1 fruit fly cellular context compared by ENCODE assay signal in genomic region chr3R:20955932-20956636, dm6.
TF ChIP-seq lines count a peak whose summit lies in the region.

No protein-coding gene starts in this region.

TF ChIP-seq in whole organism, embryonic, 481 proteins besides CTCF, POLR2A, EP300 and RAD21 (continued from another document and continues in another):
- no peak for TF ChIP-seq CG17328 (GFP tag; IDR thresholded peaks at IDR 0.05; lab: Robert Waterston, UW)
- no peak for TF ChIP-seq crp (GFP tag; optimal IDR thresholded peaks at IDR 0.05; lab: Kevin White, UChicago)
- no peak for TF ChIP-seq CG13287 (GFP tag; IDR thresholded peaks at IDR 0.05; lab: Robert Waterston, UW; ENCODE audit: partially characterized antibody)
- peak; percentile 50 for TF ChIP-seq CG18599 (GFP tag; optimal IDR thresholded peaks at IDR 0.05; lab: Kevin White, UChicago)
- TF ChIP-seq CG17359 (tag; optimal IDR thresholded peaks at IDR 0.05; lab: Kevin White, UChicago): no peak
- no peak for TF ChIP-seq Spps (tag; optimal IDR thresholded peaks at IDR 0.05; lab: Kevin White, UChicago)
- no peak for TF ChIP-seq CG11085 (GFP tag; IDR thresholded peaks at IDR 0.05; lab: Robert Waterston, UW)
- no peak for TF ChIP-seq PHDP (tag; optimal IDR thresholded peaks at IDR 0.05; lab: Kevin White, UChicago)
- TF ChIP-seq esg (GFP tag; conservative IDR thresholded peaks at IDR 0.05; lab: Robert Waterston, UW): no peak
- no peak for TF ChIP-seq CG17568 (GFP tag; optimal IDR thresholded peaks at IDR 0.05; lab: Kevin White, UChicago)
- no peak for TF ChIP-seq Kr (GFP tag; optimal IDR thresholded peaks at IDR 0.05; lab: Kevin White, UChicago)
- TF ChIP-seq jigr1 (GFP tag; IDR thresholded peaks at IDR 0.05; lab: Robert Waterston, UW): no peak
- TF ChIP-seq Med (GFP tag; lab: Kevin White, UChicago): peak; percentile 85
- no peak for TF ChIP-seq gt (GFP tag; IDR thresholded peaks at IDR 0.05; lab: Robert Waterston, UW)
- no peak for TF ChIP-seq nom (GFP tag; optimal IDR thresholded peaks at IDR 0.05; lab: Kevin White, UChicago)
- no peak for TF ChIP-seq Awh (GFP tag; IDR thresholded peaks at IDR 0.05; lab: Robert Waterston, UW)
- TF ChIP-seq CG3726 (GFP tag; IDR thresholded peaks at IDR 0.05; lab: Robert Waterston, UW): no peak
- TF ChIP-seq CG4730 (GFP tag; IDR thresholded peaks at IDR 0.05; lab: Robert Waterston, UW): no peak
- TF ChIP-seq trh (GFP tag; optimal IDR thresholded peaks at IDR 0.05; lab: Kevin White, UChicago): no peak
- TF ChIP-seq gsb (GFP tag; IDR thresholded peaks at IDR 0.05; lab: Robert Waterston, UW): no peak
- TF ChIP-seq CG3838 (GFP tag; optimal IDR thresholded peaks at IDR 0.05; lab: Kevin White, UChicago): no peak
- TF ChIP-seq CG12769 (tag; optimal IDR thresholded peaks at IDR 0.05; lab: Kevin White, UChicago): peak; percentile 7
- TF ChIP-seq CG9932 (GFP tag; IDR thresholded peaks at IDR 0.05; lab: Robert Waterston, UW): 0 out of 2 replicates have a peak, but pooled peaks have one; percentile 5
- no peak for TF ChIP-seq vfl (GFP tag; optimal IDR thresholded peaks at IDR 0.05; lab: Kevin White, UChicago)
- TF ChIP-seq CG7372 (GFP tag; IDR thresholded peaks at IDR 0.05; lab: Robert Waterston, UW): no peak
- no peak for TF ChIP-seq CG43689 (GFP tag; IDR thresholded peaks at IDR 0.05; lab: Robert Waterston, UW)
- TF ChIP-seq hbn (GFP tag; IDR thresholded peaks at IDR 0.05; lab: Robert Waterston, UW; ENCODE audit: partially characterized antibody): no peak
- TF ChIP-seq onecut (GFP tag; IDR thresholded peaks at IDR 0.05; lab: Robert Waterston, UW): peak; percentile 95
- no peak for TF ChIP-seq CG10147 (GFP tag; optimal IDR thresholded peaks at IDR 0.05; lab: Kevin White, UChicago)
- no peak for TF ChIP-seq fu2 (GFP tag; optimal IDR thresholded peaks at IDR 0.05; lab: Kevin White, UChicago)
- TF ChIP-seq Xbp1 (GFP tag; optimal IDR thresholded peaks at IDR 0.05; lab: Kevin White, UChicago): no peak
- no peak for TF ChIP-seq CG1647 (GFP tag; optimal IDR thresholded peaks at IDR 0.05; lab: Kevin White, UChicago)
- no peak for TF ChIP-seq vnd (GFP tag; IDR thresholded peaks at IDR 0.05; lab: Robert Waterston, UW; ENCODE audit: partially characterized antibody)
- no peak for TF ChIP-seq ERR (GFP tag; optimal IDR thresholded peaks at IDR 0.05; lab: Kevin White, UChicago)
- TF ChIP-seq CG34224 (GFP tag; IDR thresholded peaks at IDR 0.05; lab: Robert Waterston, UW; ENCODE audit: partially characterized antibody): no peak
- no peak for TF ChIP-seq ftz-f1 (GFP tag; optimal IDR thresholded peaks at IDR 0.05; lab: Kevin White, UChicago)
- peak; percentile 4 for TF ChIP-seq CG7839 (tag; optimal IDR thresholded peaks at IDR 0.05; lab: Kevin White, UChicago)
- no peak for TF ChIP-seq org-1 (GFP tag; optimal IDR thresholded peaks at IDR 0.05; lab: Kevin White, UChicago)
- no peak for TF ChIP-seq az2 (GFP tag; optimal IDR thresholded peaks at IDR 0.05; lab: Kevin White, UChicago)
- TF ChIP-seq CG32767 (GFP tag; IDR thresholded peaks at IDR 0.05; lab: Robert Waterston, UW): no peak
- TF ChIP-seq CG14710 (tag; optimal IDR thresholded peaks at IDR 0.05; lab: Kevin White, UChicago): no peak
- TF ChIP-seq kah (GFP tag; optimal IDR thresholded peaks at IDR 0.05; lab: Kevin White, UChicago): no peak
- TF ChIP-seq ato (GFP tag; IDR thresholded peaks at IDR 0.05; lab: Robert Waterston, UW; ENCODE audit: partially characterized antibody): no peak
- TF ChIP-seq abd-A (tag; optimal IDR thresholded peaks at IDR 0.05; lab: Kevin White, UChicago): no peak
- no peak for TF ChIP-seq salm (tag; optimal IDR thresholded peaks at IDR 0.05; lab: Kevin White, UChicago)
- TF ChIP-seq chif (GFP tag; optimal IDR thresholded peaks at IDR 0.05; lab: Kevin White, UChicago): no peak
- TF ChIP-seq zf30C (GFP tag; optimal IDR thresholded peaks at IDR 0.05; lab: Kevin White, UChicago): no peak
- TF ChIP-seq CG6689 (GFP tag; IDR thresholded peaks at IDR 0.05; lab: Robert Waterston, UW): no peak
- TF ChIP-seq bcd (GFP tag; optimal IDR thresholded peaks at IDR 0.05; lab: Kevin White, UChicago): no peak
- no peak for TF ChIP-seq yki (optimal IDR thresholded peaks at IDR 0.05; lab: Kevin White, UChicago)
- TF ChIP-seq Fer2 (tag; optimal IDR thresholded peaks at IDR 0.05; lab: Kevin White, UChicago): no peak
- no peak for TF ChIP-seq CG11247 (GFP tag; IDR thresholded peaks at IDR 0.05; lab: Robert Waterston, UW)
- no peak for TF ChIP-seq CHES-1-like (GFP tag; optimal IDR thresholded peaks at IDR 0.05; lab: Kevin White, UChicago)
- TF ChIP-seq bsh (GFP tag; optimal IDR thresholded peaks at IDR 0.05; lab: Kevin White, UChicago): no peak
- no peak for TF ChIP-seq B-H2 (GFP tag; optimal IDR thresholded peaks at IDR 0.05; lab: Kevin White, UChicago)
- no peak for TF ChIP-seq ro (GFP tag; IDR thresholded peaks at IDR 0.05; lab: Robert Waterston, UW)
- TF ChIP-seq CG8359 (GFP tag; optimal IDR thresholded peaks at IDR 0.05; lab: Kevin White, UChicago; ENCODE audit: borderline replicate concordance): no peak
- no peak for TF ChIP-seq pan (optimal IDR thresholded peaks at IDR 0.05; lab: Kevin White, UChicago)
- TF ChIP-seq pan (GFP tag; optimal IDR thresholded peaks at IDR 0.05 in 1 of 2, IDR thresholded peaks at IDR 0.05 in 1 of 2): no peak
- peak; percentile 20 for TF ChIP-seq grau (tag; optimal IDR thresholded peaks at IDR 0.05; lab: Kevin White, UChicago)
- TF ChIP-seq luna (GFP tag; optimal IDR thresholded peaks at IDR 0.05; lab: Kevin White, UChicago): no peak
- no peak for TF ChIP-seq fd3F (GFP tag; optimal IDR thresholded peaks at IDR 0.05; lab: Kevin White, UChicago)
- no peak for TF ChIP-seq CG18262 (tag; optimal IDR thresholded peaks at IDR 0.05; lab: Kevin White, UChicago)
- TF ChIP-seq CG11398 (GFP tag; optimal IDR thresholded peaks at IDR 0.05; lab: Kevin White, UChicago): no peak
- peak; percentile 18 for TF ChIP-seq NfI (GFP tag; optimal IDR thresholded peaks at IDR 0.05; lab: Kevin White, UChicago)
- TF ChIP-seq Trl (optimal IDR thresholded peaks at IDR 0.05; lab: Kevin White, UChicago): no peak
- no peak for TF ChIP-seq Trl (GFP tag; optimal IDR thresholded peaks at IDR 0.05; lab: Kevin White, UChicago)
- no peak for TF ChIP-seq Taf1 (GFP tag; IDR thresholded peaks at IDR 0.05; lab: Robert Waterston, UW)
- no peak for TF ChIP-seq Ssrp (tag; optimal IDR thresholded peaks at IDR 0.05; lab: Kevin White, UChicago)
- TF ChIP-seq CG13296 (GFP tag; optimal IDR thresholded peaks at IDR 0.05; lab: Kevin White, UChicago): no peak
- TF ChIP-seq CG16863 (GFP tag; optimal IDR thresholded peaks at IDR 0.05; lab: Kevin White, UChicago): no peak
- TF ChIP-seq CG16815 (GFP tag; optimal IDR thresholded peaks at IDR 0.05; lab: Kevin White, UChicago): no peak
- no peak for TF ChIP-seq br (optimal IDR thresholded peaks at IDR 0.05; lab: Kevin White, UChicago)
- TF ChIP-seq CG6854 (GFP tag; optimal IDR thresholded peaks at IDR 0.05; lab: Kevin White, UChicago): no peak
- no peak for TF ChIP-seq CG31388 (GFP tag; optimal IDR thresholded peaks at IDR 0.05; lab: Kevin White, UChicago)
- TF ChIP-seq CG12659 (GFP tag; optimal IDR thresholded peaks at IDR 0.05; lab: Kevin White, UChicago): no peak
- no peak for TF ChIP-seq wor (GFP tag; IDR thresholded peaks at IDR 0.05; lab: Robert Waterston, UW)
- TF ChIP-seq lmd (GFP tag; IDR thresholded peaks at IDR 0.05; lab: Robert Waterston, UW): no peak
- TF ChIP-seq slou (GFP tag; optimal IDR thresholded peaks at IDR 0.05; lab: Kevin White, UChicago): no peak
- no peak for TF ChIP-seq pho (GFP tag; optimal IDR thresholded peaks at IDR 0.05; lab: Kevin White, UChicago)
- no peak for TF ChIP-seq CG15269 (tag; optimal IDR thresholded peaks at IDR 0.05; lab: Kevin White, UChicago)
- TF ChIP-seq CG15514 (GFP tag; optimal IDR thresholded peaks at IDR 0.05; lab: Kevin White, UChicago): peak; percentile 1
- TF ChIP-seq CG8281 (tag; optimal IDR thresholded peaks at IDR 0.05; lab: Kevin White, UChicago): no peak
- no peak for TF ChIP-seq Deaf1 (tag; optimal IDR thresholded peaks at IDR 0.05; lab: Kevin White, UChicago)
- no peak for TF ChIP-seq caup (GFP tag; optimal IDR thresholded peaks at IDR 0.05; lab: Kevin White, UChicago; ENCODE audit: severe bottlenecking)
- TF ChIP-seq dmrt11E (tag; optimal IDR thresholded peaks at IDR 0.05; lab: Kevin White, UChicago): no peak
- TF ChIP-seq jing (GFP tag; optimal IDR thresholded peaks at IDR 0.05; lab: Kevin White, UChicago): no peak
- no peak for TF ChIP-seq sd (tag; optimal IDR thresholded peaks at IDR 0.05; lab: Kevin White, UChicago)
- no peak for TF ChIP-seq Asciz (GFP tag; optimal IDR thresholded peaks at IDR 0.05; lab: Kevin White, UChicago)
- TF ChIP-seq unc-4 (GFP tag; IDR thresholded peaks at IDR 0.05; lab: Robert Waterston, UW; ENCODE audit: partially characterized antibody): no peak
- TF ChIP-seq CG12104 (GFP tag; optimal IDR thresholded peaks at IDR 0.05; lab: Kevin White, UChicago): no peak
- no peak for TF ChIP-seq aop (GFP tag; IDR thresholded peaks at IDR 0.05; lab: Robert Waterston, UW)
- TF ChIP-seq CG10366 (GFP tag; IDR thresholded peaks at IDR 0.05; lab: Robert Waterston, UW): no peak
- no peak for TF ChIP-seq CG10209 (GFP tag; optimal IDR thresholded peaks at IDR 0.05; lab: Kevin White, UChicago)
- no peak for TF ChIP-seq E2f1 (GFP tag; IDR thresholded peaks at IDR 0.05; lab: Robert Waterston, UW)
- no peak for TF ChIP-seq tna (GFP tag; IDR thresholded peaks at IDR 0.05; lab: Robert Waterston, UW; ENCODE audit: partially characterized antibody)
- TF ChIP-seq CG17912 (GFP tag; optimal IDR thresholded peaks at IDR 0.05; lab: Kevin White, UChicago): no peak
- no peak for TF ChIP-seq BtbVII (GFP tag; optimal IDR thresholded peaks at IDR 0.05; lab: Kevin White, UChicago)
- no peak for TF ChIP-seq phol (tag; optimal IDR thresholded peaks at IDR 0.05; lab: Kevin White, UChicago)
- TF ChIP-seq CG13123 (GFP tag; optimal IDR thresholded peaks at IDR 0.05; lab: Kevin White, UChicago): no peak
- no peak for TF ChIP-seq CG9817 (tag; optimal IDR thresholded peaks at IDR 0.05; lab: Kevin White, UChicago)
- no peak for TF ChIP-seq H2.0 (GFP tag; IDR thresholded peaks at IDR 0.05; lab: Robert Waterston, UW)
- no peak for TF ChIP-seq Bdp1 (GFP tag; optimal IDR thresholded peaks at IDR 0.05; lab: Kevin White, UChicago)
- no peak for TF ChIP-seq scrt (GFP tag; optimal IDR thresholded peaks at IDR 0.05; lab: Kevin White, UChicago)
- no peak for TF ChIP-seq CG14965 (GFP tag; optimal IDR thresholded peaks at IDR 0.05; lab: Kevin White, UChicago; ENCODE audit: borderline replicate concordance)
- TF ChIP-seq bab2 (GFP tag; optimal IDR thresholded peaks at IDR 0.05; lab: Kevin White, UChicago): no peak
- peak; percentile 29; the same call in 1 of the 2 replicates for TF ChIP-seq CG14014 (GFP tag; IDR thresholded peaks at IDR 0.05; lab: Robert Waterston, UW)
- no peak for TF ChIP-seq Dp (GFP tag; optimal IDR thresholded peaks at IDR 0.05; lab: Kevin White, UChicago)
- TF ChIP-seq Mrtf (GFP tag; IDR thresholded peaks at IDR 0.05; lab: Robert Waterston, UW): no peak
- no peak for TF ChIP-seq ab (GFP tag; optimal IDR thresholded peaks at IDR 0.05; lab: Kevin White, UChicago)
- no peak for TF ChIP-seq al (GFP tag; IDR thresholded peaks at IDR 0.05; lab: Robert Waterston, UW)
- peak; percentile 45 for TF ChIP-seq CG2678 (tag; optimal IDR thresholded peaks at IDR 0.05; lab: Kevin White, UChicago)
- peak; percentile 24; the same call in 1 of the 3 replicates for TF ChIP-seq dysf (GFP tag; IDR thresholded peaks at IDR 0.05; lab: Robert Waterston, UW)
- TF ChIP-seq usp (GFP tag; optimal IDR thresholded peaks at IDR 0.05; lab: Kevin White, UChicago): no peak
- TF ChIP-seq CG7987 (GFP tag; optimal IDR thresholded peaks at IDR 0.05; lab: Kevin White, UChicago): no peak
- no peak for TF ChIP-seq CG4328 (GFP tag; optimal IDR thresholded peaks at IDR 0.05; lab: Kevin White, UChicago)
- TF ChIP-seq CG6683 (GFP tag; optimal IDR thresholded peaks at IDR 0.05; lab: Kevin White, UChicago): no peak
- no peak for TF ChIP-seq sug (tag; optimal IDR thresholded peaks at IDR 0.05; lab: Kevin White, UChicago)
- peak; percentile 8 for TF ChIP-seq HLH54F (GFP tag; optimal IDR thresholded peaks at IDR 0.05; lab: Kevin White, UChicago)
- no peak for TF ChIP-seq Ptx1 (GFP tag; IDR thresholded peaks at IDR 0.05; lab: Robert Waterston, UW)
- TF ChIP-seq CG8388 (GFP tag; optimal IDR thresholded peaks at IDR 0.05; lab: Kevin White, UChicago): no peak
- no peak for TF ChIP-seq fru (optimal IDR thresholded peaks at IDR 0.05; lab: Kevin White, UChicago)
- TF ChIP-seq C15 (GFP tag; IDR thresholded peaks at IDR 0.05; lab: Robert Waterston, UW): no peak
- no peak for TF ChIP-seq CG15073 (GFP tag; optimal IDR thresholded peaks at IDR 0.05; lab: Kevin White, UChicago)
- no peak for TF ChIP-seq Antp (GFP tag; optimal IDR thresholded peaks at IDR 0.05; lab: Kevin White, UChicago)
- no peak for TF ChIP-seq fd96Cb (tag; optimal IDR thresholded peaks at IDR 0.05; lab: Kevin White, UChicago)
- TF ChIP-seq CG30431 (GFP tag; optimal IDR thresholded peaks at IDR 0.05; lab: Kevin White, UChicago): no peak
- no peak for TF ChIP-seq CG8290 (GFP tag; optimal IDR thresholded peaks at IDR 0.05; lab: Kevin White, UChicago)
- TF ChIP-seq CG8290 (tag; optimal IDR thresholded peaks at IDR 0.05; lab: Kevin White, UChicago): no peak
- no peak for TF ChIP-seq CG12942 (GFP tag; optimal IDR thresholded peaks at IDR 0.05; lab: Kevin White, UChicago)
- no peak for TF ChIP-seq sisA (GFP tag; IDR thresholded peaks at IDR 0.05; lab: Robert Waterston, UW)
- no peak for TF ChIP-seq YL-1 (GFP tag; optimal IDR thresholded peaks at IDR 0.05; lab: Kevin White, UChicago)
- no peak for TF ChIP-seq CG4282 (GFP tag; optimal IDR thresholded peaks at IDR 0.05; lab: Kevin White, UChicago)
- TF ChIP-seq HHEX (GFP tag; optimal IDR thresholded peaks at IDR 0.05; lab: Kevin White, UChicago): no peak
- TF ChIP-seq tin (GFP tag; optimal IDR thresholded peaks at IDR 0.05; lab: Kevin White, UChicago): no peak
- TF ChIP-seq cg (GFP tag; optimal IDR thresholded peaks at IDR 0.05; lab: Kevin White, UChicago): no peak
- TF ChIP-seq CG3065 (GFP tag; optimal IDR thresholded peaks at IDR 0.05; lab: Kevin White, UChicago): no peak
- TF ChIP-seq disco-r (GFP tag; optimal IDR thresholded peaks at IDR 0.05; lab: Kevin White, UChicago): no peak
- 0 out of 2 replicates have a peak, but pooled peaks have one; percentile 3 for TF ChIP-seq slbo (GFP tag; IDR thresholded peaks at IDR 0.05; lab: Robert Waterston, UW)
- TF ChIP-seq tup (GFP tag; optimal IDR thresholded peaks at IDR 0.05; lab: Kevin White, UChicago): no peak
